Worm (Caenorhabditis elegans): ENCODE data around the gene grl-22.

DNA sequence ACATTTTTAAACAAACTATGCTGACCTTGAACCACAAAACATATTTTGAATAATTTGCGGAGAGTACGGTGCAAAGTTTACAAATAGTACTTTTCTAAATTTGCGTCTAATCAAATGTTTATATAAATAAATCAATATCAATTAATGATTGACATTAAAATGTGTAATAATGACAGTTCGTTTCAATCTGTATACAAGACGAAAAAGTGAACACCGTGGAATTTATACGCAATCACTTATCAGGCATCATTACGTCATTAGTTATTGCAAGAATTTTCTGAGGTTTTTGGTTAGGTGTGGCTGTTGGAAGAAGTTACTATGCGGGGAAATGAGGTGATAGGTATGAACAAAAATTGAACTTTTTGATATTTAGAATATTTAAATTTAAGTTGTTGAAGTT, 13.3 kb upstream of the grl-22 start:
- no peak for TF ChIP-seq dao-5 (tag; optimal IDR thresholded peaks at IDR 0.05)
- TF ChIP-seq him-1 (tag; optimal IDR thresholded peaks at IDR 0.05): no peak
- TF ChIP-seq W03F9.2 (tag; optimal IDR thresholded peaks at IDR 0.05): no peak
